Fruit fly (Drosophila melanogaster) whole organism, embryonic: ENCODE measurements around the gene Ir25a.

Experiments used
- CG10462 ChIP-seq: fragments of 200-800 bp; sonication (Bioruptor generic); optimal IDR thresholded peaks from 2 replicates; lab custom pipeline; 2016; ENCODE audit warnings: missing biosample characterization, missing genetic modification characterization
- CG11504 ChIP-seq: fragments of 200-800 bp; sonication (Bioruptor generic); optimal IDR thresholded peaks from 3 replicates; lab custom pipeline; 2019; ENCODE audit warnings: missing biosample characterization, mild to moderate bottlenecking, missing genetic modification characterization, moderate library complexity
- CG14050 ChIP-seq: fragments of 200-800 bp; sonication (Bioruptor generic); IDR thresholded peaks from 3 replicates; pipeline ENCODE4 v1.3.6; 2022; ENCODE audit warnings: missing biosample characterization, missing genetic modification characterization
- CG16815 ChIP-seq: fragments of 200-800 bp; sonication (Bioruptor generic); optimal IDR thresholded peaks from 3 replicates; lab custom pipeline; 2017; ENCODE audit warnings: missing biosample characterization, mild to moderate bottlenecking, missing genetic modification characterization
- CG17612 ChIP-seq: fragments of 200-800 bp; sonication (Bioruptor generic); IDR thresholded peaks from 2 replicates; pipeline ENCODE4 v1.3.6; 2022; ENCODE audit warnings: missing biosample characterization, missing genetic modification characterization
- CG17802 ChIP-seq: fragments of 200-800 bp; sonication (Bioruptor generic); optimal IDR thresholded peaks from 2 replicates; lab custom pipeline; 2018; ENCODE audit warnings: missing biosample characterization, mild to moderate bottlenecking, missing genetic modification characterization, moderate library complexity
- CG18764 ChIP-seq: fragments of 200-800 bp; sonication (Bioruptor generic); optimal IDR thresholded peaks from 3 replicates; lab custom pipeline; 2016; ENCODE audit warnings: missing biosample characterization, missing genetic modification characterization
- CG2712 ChIP-seq: fragments of 200-800 bp; optimal IDR thresholded peaks from 3 replicates; lab custom pipeline; 2019; ENCODE audit warnings: missing biosample characterization, mild to moderate bottlenecking, missing genetic modification characterization, moderate library complexity
- CG2889 ChIP-seq: fragments of 200-800 bp; sonication (Bioruptor generic); IDR thresholded peaks from 3 replicates; pipeline ENCODE4 v1.3.6; 2022; ENCODE audit warnings: missing biosample characterization, missing genetic modification characterization
- CG30431 ChIP-seq: fragments of 200-800 bp; sonication (Bioruptor generic); optimal IDR thresholded peaks from 2 replicates; lab custom pipeline; 2017; ENCODE audit warnings: missing biosample characterization, missing genetic modification characterization
- CG32767 ChIP-seq: fragments of 200-800 bp; sonication (Bioruptor generic); IDR thresholded peaks from 2 replicates; pipeline ENCODE4 v1.3.6; 2022; ENCODE audit warnings: missing biosample characterization, missing genetic modification characterization
- CG34376 ChIP-seq: fragments of 200-800 bp; sonication (Bioruptor generic); optimal IDR thresholded peaks from 2 replicates; lab custom pipeline; 2018; ENCODE audit warnings: missing biosample characterization, mild to moderate bottlenecking, missing genetic modification characterization
- CG6689 ChIP-seq: fragments of 200-800 bp; sonication (Bioruptor generic); IDR thresholded peaks from 2 replicates; pipeline ENCODE4 v1.3.6; 2022; ENCODE audit warnings: missing biosample characterization, missing genetic modification characterization
- CG7372 ChIP-seq: fragments of 200-800 bp; sonication (Bioruptor generic); IDR thresholded peaks from 2 replicates; pipeline ENCODE4 v1.3.6; 2022; ENCODE audit warnings: missing biosample characterization, missing genetic modification characterization
- CG7786 ChIP-seq: fragments of 200-800 bp; sonication (Bioruptor generic); optimal IDR thresholded peaks from 2 replicates; lab custom pipeline; 2016; ENCODE audit warnings: missing biosample characterization, missing genetic modification characterization
- CG9609 ChIP-seq: fragments of 200-800 bp; sonication (Bioruptor generic); optimal IDR thresholded peaks from 3 replicates; lab custom pipeline; 2016; ENCODE audit warnings: missing biosample characterization, missing genetic modification characterization
- CoRest ChIP-seq: fragments of 200-800 bp; sonication (Bioruptor generic); optimal IDR thresholded peaks from 3 replicates; lab custom pipeline; 2018; ENCODE audit warnings: missing biosample characterization, mild to moderate bottlenecking, missing genetic modification characterization, moderate library complexity
- Dfd ChIP-seq, 2 experiments: fragments of >200 bp; optimal IDR thresholded peaks; 2 replicates each; lab custom pipeline; 2017; ENCODE audit warnings: missing biosample characterization in 2 of 2, missing genetic modification characterization in 2 of 2
- Fer2 ChIP-seq: fragments of 200-800 bp; sonication (Bioruptor generic); optimal IDR thresholded peaks from 2 replicates; lab custom pipeline; 2018; ENCODE audit warnings: missing biosample characterization, mild to moderate bottlenecking, missing genetic modification characterization, moderate library complexity
- HLH4C ChIP-seq: fragments of 200-800 bp; sonication (Bioruptor generic); IDR thresholded peaks from 3 replicates; pipeline ENCODE4 v1.3.6; 2022; ENCODE audit warnings: missing biosample characterization, missing genetic modification characterization; ENCODE audit not compliant: partially characterized antibody
- Hr78 ChIP-seq, 2 experiments: fragments of 200-800 bp in 1 of 2; fragments of >200 bp in 1 of 2; sonication (Bioruptor generic) in 1 of 2; optimal IDR thresholded peaks; 2 replicates each; lab custom pipeline; 2017 to 2019; ENCODE audit warnings: missing biosample characterization in 2 of 2, missing genetic modification characterization in 2 of 2, mild to moderate bottlenecking in 1 of 2, moderate library complexity in 1 of 2
- Jarid2 ChIP-seq: fragments of 200-800 bp; sonication (Bioruptor generic); optimal IDR thresholded peaks from 3 replicates; lab custom pipeline; 2017; ENCODE audit warnings: mild to moderate bottlenecking, missing biosample characterization, missing genetic modification reagents, missing genetic modification characterization
- Lhr ChIP-seq: fragments of 200-800 bp; sonication (Bioruptor generic); optimal IDR thresholded peaks from 3 replicates; lab custom pipeline; 2017; ENCODE audit warnings: mild to moderate bottlenecking, missing biosample characterization, missing genetic modification reagents, missing genetic modification characterization
- Lim3 ChIP-seq: fragments of 200-800 bp; sonication (Bioruptor generic); IDR thresholded peaks from 2 replicates; pipeline ENCODE4 v1.3.6; 2022; ENCODE audit warnings: missing biosample characterization, missing genetic modification characterization
- MESR4 ChIP-seq: fragments of 200-800 bp; sonication (Bioruptor generic); optimal IDR thresholded peaks from 2 replicates; lab custom pipeline; 2018; ENCODE audit warnings: missing biosample characterization, mild to moderate bottlenecking, missing genetic modification characterization, moderate library complexity
- NC2α ChIP-seq: fragments of 200-800 bp; sonication (Bioruptor generic); optimal IDR thresholded peaks from 2 replicates; lab custom pipeline; 2016; ENCODE audit warnings: missing biosample characterization, missing genetic modification characterization
- Optix ChIP-seq: fragments of 200-800 bp; sonication (Bioruptor generic); IDR thresholded peaks from 3 replicates; pipeline ENCODE4 v1.3.6; 2022; ENCODE audit warnings: missing biosample characterization, missing genetic modification characterization
- Poxn ChIP-seq: fragments of 200-800 bp; sonication (Bioruptor generic); IDR thresholded peaks from 2 replicates; pipeline ENCODE4 v1.3.6; 2022; ENCODE audit warnings: missing biosample characterization, missing genetic modification characterization
- Sox100B ChIP-seq: fragments of 200-800 bp; sonication (Bioruptor generic); optimal IDR thresholded peaks from 3 replicates; lab custom pipeline; 2018; ENCODE audit warnings: missing biosample characterization, mild to moderate bottlenecking, missing genetic modification characterization
- Ssrp ChIP-seq: fragments of 200-800 bp; sonication (Bioruptor generic); optimal IDR thresholded peaks from 2 replicates; lab custom pipeline; 2018; ENCODE audit warnings: missing biosample characterization, mild to moderate bottlenecking, missing genetic modification characterization, moderate library complexity
- TFAM ChIP-seq: fragments of 200-800 bp; sonication (Bioruptor generic); optimal IDR thresholded peaks from 2 replicates; lab custom pipeline; 2017; ENCODE audit warnings: missing biosample characterization, missing genetic modification characterization, inconsistent platforms
- Usf ChIP-seq: fragments of 200-800 bp; sonication (Bioruptor generic); optimal IDR thresholded peaks from 2 replicates; lab custom pipeline; 2017; ENCODE audit warnings: missing genotype, missing biosample characterization, missing genetic modification characterization
- ac ChIP-seq: fragments of 200-800 bp; sonication (Bioruptor generic); optimal IDR thresholded peaks from 3 replicates; lab custom pipeline; 2017; ENCODE audit warnings: missing biosample characterization, mild to moderate bottlenecking, missing genetic modification characterization
- bsh ChIP-seq, 2 experiments: fragments of 200-800 bp; sonication (Bioruptor generic); optimal IDR thresholded peaks; 2 replicates each; lab custom pipeline; 2017 to 2018; ENCODE audit warnings: mild to moderate bottlenecking in 2 of 2, missing biosample characterization in 2 of 2, missing genetic modification characterization in 2 of 2, moderate library complexity in 1 of 2
- da ChIP-seq: fragments of 200-800 bp; sonication (Bioruptor generic); optimal IDR thresholded peaks from 2 replicates; lab custom pipeline; 2016; ENCODE audit warnings: missing biosample characterization, missing genetic modification characterization
- dmrt99B ChIP-seq: fragments of 200-800 bp; sonication (Bioruptor generic); optimal IDR thresholded peaks from 2 replicates; lab custom pipeline; 2018; ENCODE audit warnings: missing biosample characterization, mild to moderate bottlenecking, missing genetic modification characterization, moderate library complexity
- dysf ChIP-seq: fragments of 200-800 bp; sonication (Bioruptor generic); IDR thresholded peaks from 3 replicates; pipeline ENCODE4 v1.3.6; 2022; ENCODE audit warnings: missing biosample characterization, missing genetic modification characterization
- fd3F ChIP-seq: fragments of 200-800 bp; sonication (Bioruptor generic); optimal IDR thresholded peaks from 2 replicates; lab custom pipeline; 2018; ENCODE audit warnings: missing biosample characterization, mild to moderate bottlenecking, missing genetic modification characterization, moderate library complexity
- ftz-f1 ChIP-seq: fragments of 200-800 bp; sonication (Bioruptor generic); optimal IDR thresholded peaks from 2 replicates; lab custom pipeline; 2016; ENCODE audit warnings: missing biosample characterization, missing genetic modification characterization
- gro ChIP-seq: fragments of 200-800 bp; sonication (Bioruptor generic); optimal IDR thresholded peaks from 2 replicates; lab custom pipeline; 2016; ENCODE audit warnings: missing biosample characterization, missing genetic modification characterization
- hb ChIP-seq: fragments of 200-800 bp; sonication (Bioruptor generic); IDR thresholded peaks from 3 replicates; pipeline ENCODE4 v1.3.6; 2022; ENCODE audit warnings: missing biosample characterization, missing genetic modification characterization; ENCODE audit not compliant: partially characterized antibody
- hth ChIP-seq: fragments of >200 bp; optimal IDR thresholded peaks from 2 replicates; lab custom pipeline; 2017; ENCODE audit warnings: inconsistent platforms
- klu ChIP-seq: fragments of 200-800 bp; sonication (Bioruptor generic); IDR thresholded peaks from 2 replicates; pipeline ENCODE4 v1.3.6; 2022; ENCODE audit warnings: missing biosample characterization, missing genetic modification characterization
- lmd ChIP-seq: fragments of 200-800 bp; sonication (Bioruptor generic); IDR thresholded peaks from 2 replicates; pipeline ENCODE4 v1.3.6; 2022; ENCODE audit warnings: missing biosample characterization, missing genetic modification characterization
- mam ChIP-seq: fragments of 200-800 bp; sonication (Bioruptor generic); optimal IDR thresholded peaks from 3 replicates; lab custom pipeline; 2016; ENCODE audit warnings: missing biosample characterization, missing genetic modification characterization
- pb ChIP-seq: fragments of 200-800 bp; sonication (Bioruptor generic); optimal IDR thresholded peaks from 3 replicates; lab custom pipeline; 2016; ENCODE audit warnings: missing biosample characterization, missing genetic modification characterization
- pita ChIP-seq: fragments of 200-800 bp; sonication (Bioruptor generic); optimal IDR thresholded peaks from 2 replicates; lab custom pipeline; 2017; ENCODE audit warnings: missing biosample characterization, mild to moderate bottlenecking, missing genetic modification characterization
- psq ChIP-seq: fragments of 200-800 bp; sonication (Bioruptor generic); optimal IDR thresholded peaks from 2 replicates; lab custom pipeline; 2017; ENCODE audit warnings: missing biosample characterization, missing genetic modification characterization
- sd ChIP-seq: fragments of 200-800 bp; sonication (Bioruptor generic); optimal IDR thresholded peaks from 3 replicates; lab custom pipeline; 2018; ENCODE audit warnings: missing biosample characterization, mild to moderate bottlenecking, missing genetic modification characterization, moderate library complexity
- z ChIP-seq: fragments of 200-800 bp; sonication (Bioruptor generic); IDR thresholded peaks from 3 replicates; pipeline ENCODE4 v1.3.6; 2022; ENCODE audit warnings: missing biosample characterization, missing genetic modification characterization

Gene Ir25a

dm6 chr2L:4847191-4847853 is 12.2 kb upstream of the Ir25a start, which contains the start of the genes mxt and CG11927 (continued):
- TF ChIP-seq NC2α (GFP tag; lab: Kevin White, UChicago), result no peak
- peak; percentile 37 for TF ChIP-seq CG2712 (tag; lab: Kevin White, UChicago)
- TF ChIP-seq klu (GFP tag; lab: Robert Waterston, UW), result no peak
- no peak for TF ChIP-seq CG7372
- peak in 1 of 2 experiments; percentile 1 for TF ChIP-seq bsh (GFP tag; optimal IDR thresholded peaks at IDR 0.05; lab: Kevin White, UChicago)
- TF ChIP-seq Hr78 (GFP tag; optimal IDR thresholded peaks at IDR 0.05; lab: Kevin White, UChicago), result no peak
- TF ChIP-seq CG7786 (GFP tag; lab: Kevin White, UChicago), result peak; percentile 25
- peak; percentile 23 for TF ChIP-seq CG9609 (GFP tag; lab: Kevin White, UChicago)
- TF ChIP-seq CG6689 (GFP tag; lab: Robert Waterston, UW), result 0 out of 2 replicates have a peak, but pooled peaks have one; percentile 28
- TF ChIP-seq MESR4 (GFP tag; lab: Kevin White, UChicago), result no peak
- no peak for TF ChIP-seq CG11504 (tag; lab: Kevin White, UChicago)
- TF ChIP-seq ftz-f1 (GFP tag; lab: Kevin White, UChicago), result no peak
- TF ChIP-seq CG32767 (GFP tag; lab: Robert Waterston, UW), result no peak
- no peak for TF ChIP-seq CG17612
- no peak for TF ChIP-seq Jarid2
- no peak for TF ChIP-seq da (GFP tag; lab: Kevin White, UChicago)
- no peak for TF ChIP-seq CG10462
- peak; percentile 61 for TF ChIP-seq CG17802 (tag; lab: Kevin White, UChicago)
- TF ChIP-seq lmd (GFP tag; lab: Robert Waterston, UW), result no peak
- TF ChIP-seq pita (GFP tag; lab: Kevin White, UChicago), result no peak
- no peak for TF ChIP-seq Ssrp (tag; lab: Kevin White, UChicago)
- peak; percentile 82 for TF ChIP-seq CoRest (tag; lab: Kevin White, UChicago)
- peak; percentile 67 for TF ChIP-seq mam
- TF ChIP-seq Poxn (GFP tag; lab: Robert Waterston, UW), result no peak
- no peak for TF ChIP-seq sd (tag; lab: Kevin White, UChicago)
- TF ChIP-seq Dfd (GFP tag; optimal IDR thresholded peaks at IDR 0.05; lab: Kevin White, UChicago), result no peak
- TF ChIP-seq hb (GFP tag; lab: Robert Waterston, UW), result peak; percentile 75
- TF ChIP-seq Usf, result no peak
- TF ChIP-seq HLH4C (GFP tag; lab: Robert Waterston, UW), result peak; percentile 76; the same call in 2 of the 3 replicates
- TF ChIP-seq CG16815 (GFP tag; lab: Kevin White, UChicago), result no peak
- TF ChIP-seq ac (GFP tag; lab: Kevin White, UChicago), result no peak
- TF ChIP-seq Sox100B (GFP tag; lab: Kevin White, UChicago), result no peak
- TF ChIP-seq psq, result no peak
- no peak for TF ChIP-seq TFAM (GFP tag; lab: Kevin White, UChicago)
- TF ChIP-seq fd3F (GFP tag; lab: Kevin White, UChicago), result peak; percentile 23
- TF ChIP-seq Lhr, result peak; percentile 28
- no peak for TF ChIP-seq z (GFP tag; lab: Robert Waterston, UW)
- no peak for TF ChIP-seq CG2889
- no peak for TF ChIP-seq gro (GFP tag; lab: Kevin White, UChicago)
- TF ChIP-seq CG34376 (GFP tag; lab: Kevin White, UChicago), result no peak
- TF ChIP-seq pb (GFP tag; lab: Kevin White, UChicago), result no peak
- TF ChIP-seq hth (lab: Kevin White, UChicago), result no peak
- TF ChIP-seq Lim3 (GFP tag; lab: Robert Waterston, UW), result no peak
- TF ChIP-seq CG14050 (GFP tag; lab: Robert Waterston, UW), result no peak
- TF ChIP-seq CG30431 (GFP tag; lab: Kevin White, UChicago), result peak; percentile 20
- 0 out of 3 replicates have a peak, but pooled peaks have one; percentile 26 for TF ChIP-seq dysf (GFP tag; lab: Robert Waterston, UW)
- TF ChIP-seq CG18764 (GFP tag; lab: Kevin White, UChicago), result peak; percentile 37
- no peak for TF ChIP-seq dmrt99B (tag; lab: Kevin White, UChicago)
- peak; percentile 40; the same call in 1 of the 3 replicates for TF ChIP-seq Optix (GFP tag; lab: Robert Waterston, UW)
- TF ChIP-seq Fer2 (tag; lab: Kevin White, UChicago), result peak; percentile 12
